Worm (Caenorhabditis elegans) whole organism, L4 larva: ENCODE measurements around the gene pks-1.

Experiments used
- aha-1 ChIP-seq: fragments of 150-350 bp; peaks from one replicate; lab custom pipeline; 2014; ENCODE audit warnings: missing biosample characterization, missing genetic modification characterization
- aly-2 ChIP-seq: sonication (generic microtip); optimal IDR thresholded peaks from 2 replicates; lab custom pipeline; 2018; ENCODE audit warnings: missing biosample characterization, missing genetic modification characterization
- ama-1 ChIP-seq: fragments of 150-350 bp; optimal IDR thresholded peaks from 2 replicates; lab custom pipeline; 2014; ENCODE audit warnings: inconsistent platforms, mixed read lengths
- ceh-28 ChIP-seq: fragments of 150-350 bp; optimal IDR thresholded peaks from 2 replicates; lab custom pipeline; 2014; ENCODE audit warnings: missing biosample characterization, missing genetic modification reagents, missing genetic modification characterization
- ceh-82 ChIP-seq: sonication (generic microtip); optimal IDR thresholded peaks from 2 replicates; lab custom pipeline; 2017; ENCODE audit warnings: missing biosample characterization, missing genetic modification characterization
- dve-1 ChIP-seq: sonication (generic microtip); optimal IDR thresholded peaks from 2 replicates; lab custom pipeline; 2017; ENCODE audit warnings: antibody characterized with exemption, mild to moderate bottlenecking, missing genetic modification characterization, missing compliant biosample characterization; ENCODE audit not compliant: insufficient read depth
- nhr-11 ChIP-seq: fragments of 150-350 bp; optimal IDR thresholded peaks from 2 replicates; lab custom pipeline; 2014; ENCODE audit warnings: missing biosample characterization, missing genetic modification characterization
- nhr-237 ChIP-seq: sonication (generic microtip); optimal IDR thresholded peaks from 2 replicates; lab custom pipeline; 2017; ENCODE audit warnings: missing biosample characterization, missing genetic modification characterization
- nhr-76 ChIP-seq: fragments of 150-350 bp; optimal IDR thresholded peaks from 2 replicates; lab custom pipeline; 2014; ENCODE audit warnings: missing biosample characterization, missing genetic modification characterization
- rbr-2 ChIP-seq: sonication (generic microtip); optimal IDR thresholded peaks from 2 replicates; lab custom pipeline; 2016; ENCODE audit warnings: missing genotype, missing genetic modification characterization, missing compliant biosample characterization
- snpc-4 ChIP-seq: fragments of 150-350 bp; optimal IDR thresholded peaks from 2 replicates; lab custom pipeline; 2014; ENCODE audit warnings: missing biosample characterization, missing genetic modification characterization
- zag-1 ChIP-seq: fragments of 150-350 bp; optimal IDR thresholded peaks from 2 replicates; lab custom pipeline; 2014; ENCODE audit warnings: missing biosample characterization, missing genetic modification characterization

DNA sequence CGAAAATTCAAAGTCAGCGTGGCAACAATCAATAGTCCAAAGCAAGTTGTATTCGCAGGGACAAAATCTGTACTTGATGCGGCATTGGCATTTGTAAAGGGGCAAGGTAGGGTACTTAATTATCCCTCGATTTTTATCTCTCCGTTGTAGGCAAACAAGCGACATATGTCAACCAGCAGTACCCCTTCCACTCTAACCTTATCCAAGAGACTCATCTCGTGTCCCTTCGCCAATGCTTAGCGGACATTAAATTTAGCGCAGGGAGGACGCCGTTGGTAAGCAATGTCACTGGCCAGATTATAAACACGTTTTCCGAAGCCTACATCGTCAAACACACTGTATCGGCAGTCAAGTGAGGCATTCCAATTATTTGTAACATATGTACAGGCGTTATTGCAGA is 15.7 kb downstream of the pks-1 start:
- TF ChIP-seq nhr-76 (tag; lab: Kevin White, UChicago) (peak; percentile 76), rbr-2 (tag; lab: Kevin White, UChicago) (peak; percentile 99), nhr-237 (tag; lab: Kevin White, UChicago) (peak; percentile 84), ama-1 (lab: Kevin White, UChicago) (no peak), aly-2 (tag; lab: Kevin White, UChicago) (no peak), dve-1 (tag; lab: Kevin White, UChicago) (peak; percentile 98), ceh-28 (peak; percentile 91), ceh-82 (tag; lab: Kevin White, UChicago) (peak; percentile 80), aha-1 (peak; percentile 100), nhr-11 (tag; lab: Kevin White, UChicago) (peak; percentile 94), snpc-4 (tag; lab: Kevin White, UChicago) (no peak), zag-1 (peak; percentile 89)
